Worm (Caenorhabditis elegans) whole organism, L4/young adult: ENCODE measurements around the gene F25G6.1.

ENCODE experiments used
- W03F9.2 ChIP-seq: fragments of 150-350 bp; optimal IDR thresholded peaks from 2 replicates; lab custom pipeline; 2014; ENCODE audit warnings: missing biosample characterization, missing genetic modification characterization
- dao-5 ChIP-seq: sonication (generic microtip); optimal IDR thresholded peaks from 2 replicates; lab custom pipeline; 2016; ENCODE audit warnings: missing genotype, missing genetic modification characterization, moderate library complexity, missing compliant biosample characterization
- him-1 ChIP-seq: sonication (generic microtip); optimal IDR thresholded peaks from 2 replicates; lab custom pipeline; 2016; ENCODE audit warnings: missing genotype, missing genetic modification reagents, missing genetic modification characterization, missing compliant biosample characterization

The F25G6.1 gene

ce11 chrV:8627580-8627979 lies 52.7 kb downstream of the F25G6.1 start:
- no peak for TF ChIP-seq him-1 (tag; lab: Kevin White, UChicago)
- TF ChIP-seq W03F9.2 (tag; lab: Kevin White, UChicago), result no peak
- no peak for TF ChIP-seq dao-5 (tag; lab: Kevin White, UChicago)

- TF ChIP-seq him-1 (tag; lab: Kevin White, UChicago) (no peak), W03F9.2 (tag; lab: Kevin White, UChicago) (no peak), dao-5 (tag; lab: Kevin White, UChicago) (no peak)
These were observed 54.2 kb downstream of the F25G6.1 start, which contains the start of gene F41E6.12 for ce11 chrV:8629029-8629428. F41E6.12 (minus strand) TSS chrV:8629129.
